Worm (Caenorhabditis elegans): ENCODE measurements around the gene C25F9.10.

The C25F9.10 gene

DNA sequence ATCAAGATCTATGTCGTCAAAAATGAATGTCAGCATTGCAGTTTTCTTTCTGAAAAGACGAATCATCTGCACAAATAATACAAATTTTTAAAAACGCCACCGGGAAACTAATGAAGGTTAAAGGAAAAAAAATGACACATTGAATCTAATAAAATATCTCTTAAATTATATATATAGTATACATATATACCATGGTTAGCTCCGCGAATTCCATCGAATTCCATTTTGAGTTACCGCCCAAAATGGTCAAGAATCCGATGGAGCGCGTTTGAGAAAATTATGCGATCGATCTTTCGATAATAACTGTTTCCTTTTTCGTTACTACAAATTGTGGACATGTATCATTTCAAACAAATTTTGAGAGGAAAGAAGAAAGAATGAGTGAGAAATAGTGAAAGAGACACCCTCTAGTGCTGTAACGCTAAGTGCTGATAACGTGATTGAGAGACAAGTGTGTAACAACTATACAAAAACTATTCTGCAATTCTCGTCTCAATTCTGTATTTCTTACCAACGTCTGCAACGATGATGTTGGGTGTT lies at the start of gene C25F9.10, which contains the start of gene C25F9.6:
Gene C25F9.10 (plus strand): TSS at position 454 of the 540 bp plus-strand sequence.
Gene C25F9.6 (minus strand): TSS at position 51 of the 540 bp plus-strand sequence.
- TF ChIP-seq mep-1 (tag; optimal IDR thresholded peaks at IDR 0.05): no peak
- no peak for TF ChIP-seq unc-62 (GFP tag; optimal IDR thresholded peaks at IDR 0.05)
- no peak for TF ChIP-seq lin-13 (tag; optimal IDR thresholded peaks at IDR 0.05)
- no peak for TF ChIP-seq ces-1 (GFP tag; optimal IDR thresholded peaks at IDR 0.05)
- TF ChIP-seq bed-3 (GFP tag; optimal IDR thresholded peaks at IDR 0.05): no peak
- no peak for TF ChIP-seq sem-2 (GFP tag; optimal IDR thresholded peaks at IDR 0.05)
- TF ChIP-seq cnd-1 (tag; optimal IDR thresholded peaks at IDR 0.05): no peak
- TF ChIP-seq zip-8 (tag; optimal IDR thresholded peaks at IDR 0.05): no peak
- no peak for TF ChIP-seq lin-32 (GFP tag; optimal IDR thresholded peaks at IDR 0.05)
- TF ChIP-seq elt-1 (tag; optimal IDR thresholded peaks at IDR 0.05; ENCODE audit: borderline replicate concordance, insufficient read depth): no peak
- TF ChIP-seq unc-120 (tag; optimal IDR thresholded peaks at IDR 0.05; ENCODE audit: poor library complexity, severe bottlenecking): no peak
- TF ChIP-seq mab-5 (tag; optimal IDR thresholded peaks at IDR 0.05): no peak
- TF ChIP-seq ztf-11 (tag; optimal IDR thresholded peaks at IDR 0.05): no peak
- no peak for TF ChIP-seq ceh-39 (tag; optimal IDR thresholded peaks at IDR 0.05)
- TF ChIP-seq nhr-28 (tag; optimal IDR thresholded peaks at IDR 0.05): no peak
- no peak for TF ChIP-seq mls-2 (tag; optimal IDR thresholded peaks at IDR 0.05)
- TF ChIP-seq lsy-2 (tag; optimal IDR thresholded peaks at IDR 0.05): no peak
- TF ChIP-seq nhr-2 (tag; optimal IDR thresholded peaks at IDR 0.05): no peak
- TF ChIP-seq M03D4.4 (tag; optimal IDR thresholded peaks at IDR 0.05): no peak

DNA sequence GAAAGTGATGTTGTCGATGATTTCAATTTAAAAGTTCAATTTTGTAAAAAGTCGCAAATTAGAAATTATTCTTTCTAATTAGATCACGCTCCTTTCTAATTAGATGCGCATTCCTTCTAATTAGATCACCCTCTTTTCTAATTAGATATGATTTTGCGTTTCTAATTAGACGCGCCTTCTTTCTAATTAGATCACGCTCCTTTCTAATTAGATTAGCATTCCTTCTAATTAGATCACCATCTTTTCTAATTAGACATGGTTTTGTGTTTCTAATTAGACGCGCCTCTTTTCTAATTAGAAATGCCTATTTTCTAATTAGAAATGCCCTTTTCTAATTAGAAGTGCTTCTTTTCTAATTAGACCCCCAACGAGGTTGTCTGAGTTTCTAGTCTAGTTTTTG lies 48.8 kb upstream of the C25F9.10 start:
- no peak for TF ChIP-seq M03D4.4 (tag; optimal IDR thresholded peaks at IDR 0.05)
- peak; percentile 66 for TF ChIP-seq ceh-43 (GFP tag; optimal IDR thresholded peaks at IDR 0.05)

DNA sequence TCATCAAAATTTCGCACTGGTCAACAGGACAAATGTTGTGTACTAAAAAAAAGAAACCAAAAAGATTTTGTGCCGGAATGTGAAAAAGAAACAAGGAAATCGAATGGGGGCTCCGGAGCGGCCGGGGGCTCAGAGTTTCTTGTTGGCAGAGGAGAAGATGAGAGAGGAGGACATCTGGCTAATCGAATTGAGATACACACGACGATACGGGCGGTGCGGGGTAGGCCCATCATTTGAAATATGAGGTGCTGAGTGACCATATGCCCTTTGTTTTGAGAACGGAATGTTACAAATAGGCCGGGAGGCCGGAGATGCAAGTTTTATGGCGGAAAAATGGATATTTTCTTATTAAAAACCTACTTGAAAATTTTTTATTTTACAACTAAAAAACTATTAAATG lies 47.5 kb upstream of the C25F9.10 start:
- TF ChIP-seq ces-1 (GFP tag; optimal IDR thresholded peaks at IDR 0.05) (peak; percentile 76), nhr-2 (tag; optimal IDR thresholded peaks at IDR 0.05) (no peak), tbx-8 (GFP tag; optimal IDR thresholded peaks at IDR 0.05) (no peak), hlh-1 (tag; optimal IDR thresholded peaks at IDR 0.05) (peak; percentile 44), M03D4.4 (tag; optimal IDR thresholded peaks at IDR 0.05) (no peak)

DNA sequence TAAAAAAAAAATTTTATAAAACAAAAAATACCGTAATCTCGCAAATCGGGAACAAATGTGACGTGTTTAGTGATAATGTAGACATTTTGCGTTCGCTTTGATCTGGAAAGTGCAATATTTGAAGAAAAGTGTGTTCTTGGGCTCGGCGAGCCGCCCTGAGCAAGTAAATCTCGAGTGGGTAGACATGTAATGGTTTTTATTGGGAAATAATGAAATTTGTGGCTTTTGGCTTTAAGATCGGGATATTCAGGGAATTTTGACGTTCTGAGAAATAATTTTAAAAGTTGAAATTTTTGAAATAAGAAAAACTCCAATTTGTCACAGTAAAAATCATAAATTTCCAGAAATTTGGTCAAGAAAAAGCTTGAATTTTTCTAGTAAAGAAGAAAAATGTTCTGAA lies 43.0 kb upstream of the C25F9.10 start, which contains the start of gene C14B4.2:
Gene C14B4.2 (minus strand): TSS at position 101 of the 400 bp plus-strand sequence.
- no peak for TF ChIP-seq hlh-1 (tag; optimal IDR thresholded peaks at IDR 0.05)
- TF ChIP-seq elt-1 (tag; optimal IDR thresholded peaks at IDR 0.05; ENCODE audit: borderline replicate concordance, insufficient read depth): no peak
- no peak for TF ChIP-seq ceh-39 (tag; optimal IDR thresholded peaks at IDR 0.05)

DNA sequence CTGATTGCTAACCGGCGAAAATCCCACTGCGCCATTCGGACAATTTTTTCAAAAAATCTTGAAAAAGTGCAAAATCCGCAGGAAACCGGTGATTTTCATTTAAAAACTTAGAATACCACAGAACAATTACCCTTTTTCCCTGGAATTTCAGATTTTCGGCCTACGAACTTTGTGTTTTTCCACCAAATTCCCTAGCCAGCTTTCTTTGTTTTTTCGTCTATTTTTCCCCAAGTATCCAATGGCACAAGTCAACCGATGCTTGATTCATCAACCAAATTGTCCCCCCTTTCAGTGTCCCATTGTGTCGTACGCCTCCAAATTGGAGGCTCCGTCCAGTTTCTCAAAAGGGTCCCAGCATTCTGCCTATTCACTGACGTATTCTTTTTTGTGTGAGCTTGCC lies 35.3 kb upstream of the C25F9.10 start, which contains the start of gene Y43F8A.1:
Gene Y43F8A.1 (plus strand): TSS at position 301 of the 400 bp plus-strand sequence.
- TF ChIP-seq flh-1 (GFP tag; optimal IDR thresholded peaks at IDR 0.05) (no peak), ceh-39 (tag; optimal IDR thresholded peaks at IDR 0.05) (no peak), zip-8 (tag; optimal IDR thresholded peaks at IDR 0.05) (no peak)

DNA sequence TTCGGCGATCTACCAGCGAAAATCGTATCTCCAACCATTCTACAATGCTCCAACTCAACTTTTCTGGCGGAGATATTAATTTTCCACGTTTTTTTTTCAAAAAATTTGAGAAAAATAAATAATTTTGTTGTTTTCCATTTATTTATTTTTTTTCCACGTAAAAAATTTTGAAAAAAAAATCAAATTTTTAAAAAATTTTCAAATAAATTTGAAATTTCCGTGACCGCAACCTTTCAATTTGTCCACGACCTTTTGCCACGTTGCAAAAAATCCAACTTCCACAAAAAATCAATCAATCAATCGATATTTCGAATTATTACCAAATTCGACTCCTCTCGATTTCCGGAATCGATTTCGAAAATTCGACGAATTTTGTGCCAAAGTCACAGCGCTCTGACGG lies 34.3 kb upstream of the C25F9.10 start, which contains the start of gene Y43F8A.2:
Gene Y43F8A.2 (plus strand): TSS at position 301 of the 400 bp plus-strand sequence.
- TF ChIP-seq lsy-2 (tag; optimal IDR thresholded peaks at IDR 0.05) (no peak), nhr-2 (tag; optimal IDR thresholded peaks at IDR 0.05) (no peak), sem-2 (GFP tag; optimal IDR thresholded peaks at IDR 0.05) (no peak), bed-3 (GFP tag; optimal IDR thresholded peaks at IDR 0.05) (no peak), elt-1 (tag; optimal IDR thresholded peaks at IDR 0.05; ENCODE audit: borderline replicate concordance, insufficient read depth) (no peak)

DNA sequence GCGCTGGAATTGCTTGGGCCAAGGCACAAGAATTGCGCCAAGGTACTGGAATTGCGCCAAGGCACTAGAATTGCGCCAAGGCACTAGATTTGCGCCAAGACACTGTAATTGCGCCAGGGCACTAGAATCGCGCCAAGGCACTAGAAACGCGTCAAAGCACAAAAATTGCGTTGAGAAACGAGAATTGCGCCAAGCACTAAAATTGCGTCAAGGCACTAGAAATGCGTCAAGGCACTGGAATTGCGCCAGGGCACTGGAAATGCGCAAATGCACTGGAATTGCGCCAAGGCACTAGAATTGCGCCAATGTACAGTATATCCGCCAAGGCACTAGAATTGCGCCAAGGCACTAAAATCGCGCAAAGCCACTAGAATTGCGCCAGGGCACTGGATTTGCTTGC lies 33.8 kb upstream of the C25F9.10 start:
- TF ChIP-seq tbx-8 (GFP tag; optimal IDR thresholded peaks at IDR 0.05) (no peak), drap-1 (GFP tag; optimal IDR thresholded peaks at IDR 0.05) (peak; percentile 59), sptf-1 (tag; optimal IDR thresholded peaks at IDR 0.05) (peak; percentile 13)
